Fruit fly (Drosophila melanogaster): ENCODE results near the gene yellow-f.

dm6 chr3R:12957388-12957787, 35.6 kb downstream of the yellow-f start:
- TF ChIP-seq kay (GFP tag; ENCODE audit: borderline replicate concordance), result no peak
- TF ChIP-seq Mnt (GFP tag; optimal IDR thresholded peaks at IDR 0.05), result no peak
- TF ChIP-seq cnc (optimal IDR thresholded peaks at IDR 0.05), result no peak
- TF ChIP-seq Crg-1 (GFP tag; optimal IDR thresholded peaks at IDR 0.05), result no peak
- TF ChIP-seq pad (GFP tag; optimal IDR thresholded peaks at IDR 0.05), result no peak
- no peak for TF ChIP-seq ovo (GFP tag; optimal IDR thresholded peaks at IDR 0.05)
- TF ChIP-seq CG12768 (GFP tag; optimal IDR thresholded peaks at IDR 0.05), result no peak
- no peak for TF ChIP-seq CG7101 (tag; optimal IDR thresholded peaks at IDR 0.05)
- TF ChIP-seq CG11617 (GFP tag; optimal IDR thresholded peaks at IDR 0.05), result no peak
- no peak for TF ChIP-seq CG1620 (GFP tag; optimal IDR thresholded peaks at IDR 0.05)
- no peak for TF ChIP-seq CG14711 (tag; optimal IDR thresholded peaks at IDR 0.05)
- no peak for TF ChIP-seq bab1 (GFP tag; optimal IDR thresholded peaks at IDR 0.05)

Measured in whole organism, adult.